In the genomic region with DNA sequence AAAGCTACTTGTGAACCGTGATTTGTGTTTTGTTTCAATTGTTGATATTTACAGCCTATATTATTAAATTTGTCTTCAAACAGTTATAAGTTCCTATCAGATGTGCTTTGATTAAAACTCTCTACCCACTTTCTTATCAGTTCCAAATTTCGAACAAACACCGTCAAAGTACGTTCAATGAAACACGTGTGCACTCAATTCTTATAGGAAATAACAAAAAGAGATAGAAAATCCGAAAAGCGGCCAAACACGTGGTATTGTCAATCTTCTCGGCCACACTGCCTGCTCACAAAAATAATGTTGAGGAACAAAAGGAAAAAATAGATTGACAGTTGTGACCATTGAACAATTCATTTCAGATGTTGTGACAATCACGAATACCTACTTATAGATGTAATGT, we compare ENCODE assay signal across 6 worm cellular contexts.
TF ChIP-seq lines count a peak whose summit lies in the region.

No protein-coding gene starts in this region.

TF ChIP-seq in whole organism, L1 larva, 84 proteins besides CTCF, POLR2A, EP300 and RAD21 (continues in another document):
- TF ChIP-seq isw-1 (GFP tag; IDR thresholded peaks at IDR 0.05; lab: Robert Waterston, UW), result no peak
- TF ChIP-seq pqm-1 (tag; optimal IDR thresholded peaks at IDR 0.05; lab: Kevin White, UChicago), result no peak
- no peak for TF ChIP-seq vab-15 (tag; optimal IDR thresholded peaks at IDR 0.05; lab: Kevin White, UChicago)
- peak; percentile 36 for TF ChIP-seq nhr-77 (tag; optimal IDR thresholded peaks at IDR 0.05; lab: Kevin White, UChicago)
- peak; percentile 41; the same call in 1 of the 2 replicates for TF ChIP-seq grh-1 (GFP tag; IDR thresholded peaks at IDR 0.05; lab: Robert Waterston, UW)
- no peak for TF ChIP-seq F16B12.6 (tag; optimal IDR thresholded peaks at IDR 0.05; lab: Kevin White, UChicago)
- TF ChIP-seq nhr-237 (tag; optimal IDR thresholded peaks at IDR 0.05; lab: Kevin White, UChicago), result no peak
- TF ChIP-seq sup-37 (GFP tag; optimal IDR thresholded peaks at IDR 0.05; lab: Kevin White, UChicago), result peak; percentile 39
- TF ChIP-seq elt-3 (tag; optimal IDR thresholded peaks at IDR 0.05; lab: Kevin White, UChicago), result peak in 3 of 6 experiments; percentile 34 to 89 (median 87)
- no peak for TF ChIP-seq lin-15B (tag; optimal IDR thresholded peaks at IDR 0.05; lab: Kevin White, UChicago)
- peak; percentile 31 for TF ChIP-seq xbp-1 (tag; optimal IDR thresholded peaks at IDR 0.05; lab: Kevin White, UChicago)
- no peak for TF ChIP-seq fkh-10 (GFP tag; optimal IDR thresholded peaks at IDR 0.05; lab: Kevin White, UChicago)
- TF ChIP-seq skn-1 (tag; optimal IDR thresholded peaks at IDR 0.05; lab: Kevin White, UChicago), result no peak
- TF ChIP-seq swsn-7 (tag; optimal IDR thresholded peaks at IDR 0.05; lab: Kevin White, UChicago), result peak; percentile 62

TF ChIP-seq in whole organism, L2 larva, 48 proteins besides CTCF, POLR2A, EP300 and RAD21 (continues in another document):
- TF ChIP-seq crh-2 (tag; optimal IDR thresholded peaks at IDR 0.05; lab: Kevin White, UChicago), result peak; percentile 82
- no peak for TF ChIP-seq ztf-11 (tag; optimal IDR thresholded peaks at IDR 0.05; lab: Kevin White, UChicago)
- no peak for TF ChIP-seq unc-39 (tag; optimal IDR thresholded peaks at IDR 0.05; lab: Kevin White, UChicago)
- TF ChIP-seq lin-11 (tag; optimal IDR thresholded peaks at IDR 0.05; lab: Kevin White, UChicago), result no peak
- no peak for TF ChIP-seq ceh-16 (tag; optimal IDR thresholded peaks at IDR 0.05; lab: Kevin White, UChicago)
- no peak for TF ChIP-seq nhr-11 (tag; optimal IDR thresholded peaks at IDR 0.05; lab: Kevin White, UChicago)
- peak in 1 of 2 experiments; percentile 84 for TF ChIP-seq mdl-1 (tag; optimal IDR thresholded peaks at IDR 0.05; lab: Kevin White, UChicago)
- no peak for TF ChIP-seq Y55F3AM.14 (GFP tag; optimal IDR thresholded peaks at IDR 0.05; lab: Kevin White, UChicago)
- TF ChIP-seq blmp-1 (tag; optimal IDR thresholded peaks at IDR 0.05; lab: Kevin White, UChicago; ENCODE audit: insufficient read depth), result peak; percentile 69
- TF ChIP-seq sma-9 (GFP tag; optimal IDR thresholded peaks at IDR 0.05; lab: Kevin White, UChicago), result peak; percentile 95
- TF ChIP-seq sma-9 (tag; optimal IDR thresholded peaks at IDR 0.05; lab: Kevin White, UChicago), result no peak
- TF ChIP-seq gmeb-1 (tag; optimal IDR thresholded peaks at IDR 0.05; lab: Kevin White, UChicago), result peak; percentile 70
- TF ChIP-seq ztf-4 (tag; optimal IDR thresholded peaks at IDR 0.05; lab: Kevin White, UChicago), result peak; percentile 60
- no peak for TF ChIP-seq nhr-77 (tag; optimal IDR thresholded peaks at IDR 0.05; lab: Kevin White, UChicago)
- peak in 1 of 2 experiments; percentile 74 for TF ChIP-seq lsy-2 (tag; optimal IDR thresholded peaks at IDR 0.05; lab: Kevin White, UChicago)

TF ChIP-seq in whole organism, L3 larva, 47 proteins besides CTCF, POLR2A, EP300 and RAD21 (continues in another document):
- no peak for TF ChIP-seq elt-3 (tag; optimal IDR thresholded peaks at IDR 0.05; lab: Kevin White, UChicago)
- no peak for TF ChIP-seq zag-1 (tag; optimal IDR thresholded peaks at IDR 0.05; lab: Kevin White, UChicago)
- no peak for TF ChIP-seq sea-2 (GFP tag; optimal IDR thresholded peaks at IDR 0.05; lab: Kevin White, UChicago)
- peak; percentile 68 for TF ChIP-seq nhr-43 (tag; optimal IDR thresholded peaks at IDR 0.05; lab: Kevin White, UChicago; ENCODE audit: poor library complexity, severe bottlenecking)
- TF ChIP-seq pha-4 (tag; optimal IDR thresholded peaks at IDR 0.05; lab: Kevin White, UChicago), result peak; percentile 85
- no peak for TF ChIP-seq unc-62 (GFP tag; optimal IDR thresholded peaks at IDR 0.05; lab: Kevin White, UChicago)
- peak; percentile 2 for TF ChIP-seq lin-39 (tag; optimal IDR thresholded peaks at IDR 0.05; lab: Kevin White, UChicago)
- TF ChIP-seq lin-15B (tag; optimal IDR thresholded peaks at IDR 0.05; lab: Kevin White, UChicago), result no peak
- no peak for TF ChIP-seq fkh-2 (tag; optimal IDR thresholded peaks at IDR 0.05; lab: Kevin White, UChicago)
- no peak for TF ChIP-seq ZK546.5 (tag; optimal IDR thresholded peaks at IDR 0.05; lab: Kevin White, UChicago)
- TF ChIP-seq nhr-77 (tag; optimal IDR thresholded peaks at IDR 0.05; lab: Kevin White, UChicago), result no peak
- no peak for TF ChIP-seq nhr-12 (tag; optimal IDR thresholded peaks at IDR 0.05; lab: Kevin White, UChicago)
- TF ChIP-seq pqm-1 (tag; optimal IDR thresholded peaks at IDR 0.05; lab: Kevin White, UChicago), result peak; percentile 91
- peak; percentile 86 for TF ChIP-seq ama-1 (optimal IDR thresholded peaks at IDR 0.05; lab: Kevin White, UChicago)
- no peak for TF ChIP-seq egl-5 (tag; optimal IDR thresholded peaks at IDR 0.05; lab: Kevin White, UChicago)
- TF ChIP-seq aly-2 (tag; optimal IDR thresholded peaks at IDR 0.05; lab: Kevin White, UChicago), result no peak

TF ChIP-seq in whole organism, L4 larva, 104 proteins besides CTCF, POLR2A, EP300 and RAD21 (continues in another document):
- TF ChIP-seq nhr-76 (tag; optimal IDR thresholded peaks at IDR 0.05; lab: Kevin White, UChicago) (peak; percentile 6), zfp-2 (tag; optimal IDR thresholded peaks at IDR 0.05; lab: Kevin White, UChicago) (no peak), attf-4 (tag; optimal IDR thresholded peaks at IDR 0.05; lab: Kevin White, UChicago) (no peak), R02D3.7 (tag; optimal IDR thresholded peaks at IDR 0.05; lab: Kevin White, UChicago) (no peak), jun-1 (tag; optimal IDR thresholded peaks at IDR 0.05; lab: Kevin White, UChicago) (no peak), F44E2.7 (GFP tag; IDR thresholded peaks at IDR 0.05; lab: Robert Waterston, UW) (no peak), lsy-2 (tag; optimal IDR thresholded peaks at IDR 0.05; lab: Kevin White, UChicago) (peak; percentile 44 to 66), ztf-7 (tag; optimal IDR thresholded peaks at IDR 0.05; lab: Kevin White, UChicago) (no peak), cey-2 (tag; optimal IDR thresholded peaks at IDR 0.05; lab: Kevin White, UChicago; ENCODE audit: borderline replicate concordance, insufficient read depth) (no peak), lin-1 (GFP tag; IDR thresholded peaks at IDR 0.05; lab: Robert Waterston, UW) (peak; percentile 67; the same call in 1 of the 2 replicates), daf-8 (GFP tag; IDR thresholded peaks at IDR 0.05; lab: Robert Waterston, UW) (no peak), egl-27 (tag; optimal IDR thresholded peaks at IDR 0.05; lab: Kevin White, UChicago) (no peak), spr-1 (tag; optimal IDR thresholded peaks at IDR 0.05; lab: Kevin White, UChicago) (no peak), Y105C5A.15 (GFP tag; IDR thresholded peaks at IDR 0.05; lab: Robert Waterston, UW) (no peak), dmd-8 (GFP tag; IDR thresholded peaks at IDR 0.05; lab: Robert Waterston, UW) (no peak), mdl-1 (tag; optimal IDR thresholded peaks at IDR 0.05; lab: Kevin White, UChicago) (peak in 1 of 2 experiments; percentile 93)

TF ChIP-seq in whole organism, late embryonic, 69 proteins besides CTCF, POLR2A, EP300 and RAD21:
- no peak for TF ChIP-seq sox-2 (GFP tag; IDR thresholded peaks at IDR 0.05; lab: Robert Waterston, UW)
- no peak for TF ChIP-seq unc-3 (GFP tag; conservative IDR thresholded peaks at IDR 0.05; lab: Robert Waterston, UW)
- TF ChIP-seq unc-3 (tag; optimal IDR thresholded peaks at IDR 0.05; lab: Kevin White, UChicago), result no peak
- peak; percentile 38 for TF ChIP-seq elt-2 (tag; optimal IDR thresholded peaks at IDR 0.05; lab: Kevin White, UChicago)
- no peak for TF ChIP-seq ama-1 (optimal IDR thresholded peaks at IDR 0.05; lab: Kevin White, UChicago)

TF ChIP-seq in whole organism, young adult, 124 proteins besides CTCF, POLR2A, EP300 and RAD21 (continues in another document):
- no peak for TF ChIP-seq cebp-1 (GFP tag; IDR thresholded peaks at IDR 0.05; lab: Robert Waterston, UW)
- peak; percentile 70 for TF ChIP-seq cebp-1 (tag; optimal IDR thresholded peaks at IDR 0.05; lab: Kevin White, UChicago)
- TF ChIP-seq F33H1.4 (GFP tag; IDR thresholded peaks at IDR 0.05; lab: Robert Waterston, UW), result no peak
- TF ChIP-seq pbrm-1 (GFP tag; IDR thresholded peaks at IDR 0.05; lab: Robert Waterston, UW), result no peak
- peak; percentile 72 for TF ChIP-seq nhr-80 (tag; optimal IDR thresholded peaks at IDR 0.05; lab: Kevin White, UChicago)
- TF ChIP-seq B0336.3 (GFP tag; IDR thresholded peaks at IDR 0.05; lab: Robert Waterston, UW), result peak; percentile 43; the same call in 1 of the 2 replicates
- no peak for TF ChIP-seq hlh-26 (GFP tag; conservative IDR thresholded peaks at IDR 0.05; lab: Robert Waterston, UW)
- TF ChIP-seq let-526 (GFP tag; IDR thresholded peaks at IDR 0.05; lab: Robert Waterston, UW), result peak; percentile 30; the same call in 1 of the 2 replicates
- 0 out of 2 replicates have a peak, but pooled peaks have one; percentile 41 for TF ChIP-seq K11D2.4 (GFP tag; IDR thresholded peaks at IDR 0.05; lab: Robert Waterston, UW)
- TF ChIP-seq tlf-1 (GFP tag; optimal IDR thresholded peaks at IDR 0.05; lab: Kevin White, UChicago), result peak; percentile 43
- no peak for TF ChIP-seq snpc-4 (GFP tag; optimal IDR thresholded peaks at IDR 0.05; lab: Kevin White, UChicago)
- TF ChIP-seq snpc-4 (tag; optimal IDR thresholded peaks at IDR 0.05; lab: Kevin White, UChicago), result peak in 2 of 4 experiments; percentile 3 to 66
- 0 out of 2 replicates have a peak, but pooled peaks have one; percentile 13 for TF ChIP-seq C06A6.2 (GFP tag; conservative IDR thresholded peaks at IDR 0.05; lab: Robert Waterston, UW)
- TF ChIP-seq nfyb-1 (GFP tag; IDR thresholded peaks at IDR 0.05; lab: Robert Waterston, UW), result no peak
- TF ChIP-seq let-607 (tag; optimal IDR thresholded peaks at IDR 0.05; lab: Kevin White, UChicago), result peak in 1 of 2 experiments; percentile 45
- peak; percentile 18 for TF ChIP-seq lin-54 (GFP tag; optimal IDR thresholded peaks at IDR 0.05; lab: Kevin White, UChicago)
- no peak for TF ChIP-seq Y95B8A.8 (GFP tag; IDR thresholded peaks at IDR 0.05; lab: Robert Waterston, UW)
- no peak for TF ChIP-seq bed-1 (GFP tag; IDR thresholded peaks at IDR 0.05; lab: Robert Waterston, UW)
- TF ChIP-seq chd-7 (tag; optimal IDR thresholded peaks at IDR 0.05; lab: Kevin White, UChicago), result peak; percentile 49
- TF ChIP-seq lin-26 (GFP tag; IDR thresholded peaks at IDR 0.05; lab: Robert Waterston, UW), result no peak
- no peak for TF ChIP-seq B0035.1 (tag; optimal IDR thresholded peaks at IDR 0.05; lab: Kevin White, UChicago)
- peak; percentile 73 for TF ChIP-seq somi-1 (GFP tag; optimal IDR thresholded peaks at IDR 0.05; lab: Kevin White, UChicago)
- 0 out of 2 replicates have a peak, but pooled peaks have one; percentile 61 for TF ChIP-seq egl-44 (GFP tag; IDR thresholded peaks at IDR 0.05; lab: Robert Waterston, UW)
- TF ChIP-seq lin-40 (tag; optimal IDR thresholded peaks at IDR 0.05; lab: Kevin White, UChicago), result peak; percentile 34
- TF ChIP-seq ztf-26 (tag; optimal IDR thresholded peaks at IDR 0.05; lab: Kevin White, UChicago), result peak; percentile 63
- TF ChIP-seq K12H6.12 (tag; optimal IDR thresholded peaks at IDR 0.05; lab: Kevin White, UChicago), result peak; percentile 9
- TF ChIP-seq ztf-22 (GFP tag; optimal IDR thresholded peaks at IDR 0.05; lab: Kevin White, UChicago), result peak; percentile 51
- TF ChIP-seq tbp1 (GFP tag; optimal IDR thresholded peaks at IDR 0.05; lab: Kevin White, UChicago), result peak; percentile 30
